Fruit fly (Drosophila melanogaster): ENCODE data around the gene CG31668.

The CG31668 gene

dm6 chr2L:2227316-2227715 lies 21.4 kb upstream of the CG31668 start (continued):
- TF ChIP-seq acj6 (GFP tag; optimal IDR thresholded peaks at IDR 0.05) (peak; percentile 78), svp (GFP tag) (peak; percentile 94), Lpt (GFP tag; optimal IDR thresholded peaks at IDR 0.05) (peak; percentile 60), topi (GFP tag; optimal IDR thresholded peaks at IDR 0.05) (peak; percentile 76), Sox14 (GFP tag; optimal IDR thresholded peaks at IDR 0.05) (peak; percentile 85), Ets21C (GFP tag; optimal IDR thresholded peaks at IDR 0.05) (peak; percentile 68), Ets96B (tag; optimal IDR thresholded peaks at IDR 0.05) (peak; percentile 67), CG6163 (GFP tag; IDR thresholded peaks at IDR 0.05) (peak; percentile 87)

DNA sequence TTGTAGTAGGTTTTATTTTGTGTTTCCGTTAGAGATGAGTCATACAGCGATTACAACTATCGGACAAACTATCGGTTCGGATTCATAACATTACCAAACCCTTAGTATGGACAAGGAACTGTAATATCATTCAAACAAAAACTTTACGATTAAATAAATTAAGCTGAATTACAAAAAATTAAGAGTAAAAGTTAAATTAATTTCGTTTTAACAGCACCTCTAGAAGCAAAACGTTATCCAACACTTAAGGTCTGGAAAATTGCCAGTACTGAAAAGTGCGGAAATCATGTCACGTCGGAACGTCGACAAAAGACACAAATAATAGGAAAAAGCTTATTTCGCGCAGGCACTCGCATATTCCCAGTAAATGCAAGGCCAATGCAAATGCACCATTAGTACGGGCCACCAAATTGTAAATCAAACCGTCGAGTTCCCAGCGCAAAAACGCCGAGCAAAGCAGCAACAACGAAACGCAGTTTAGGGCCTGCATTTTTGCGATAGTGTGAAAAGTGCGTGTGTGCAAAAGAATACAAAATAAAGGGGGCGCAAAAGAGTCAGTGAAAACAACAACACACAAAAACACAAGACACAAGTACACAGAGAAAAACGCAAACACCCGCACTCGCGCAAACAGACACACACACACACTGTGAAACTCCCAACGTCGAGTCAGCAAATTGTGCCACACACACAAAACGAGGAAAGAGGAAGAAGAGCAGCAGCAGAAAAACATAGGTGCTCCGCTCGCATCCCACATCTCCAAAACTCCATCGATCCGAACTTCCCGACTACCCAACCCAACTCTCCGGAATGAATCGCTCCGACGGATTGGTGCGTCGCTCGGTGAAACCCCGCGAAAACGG lies 20.5 kb upstream of the CG31668 start, which contains the start of the genes CG15387 and sau:
Gene CG15387, minus strand, starts transcription at position 36 of the 863 bp plus-strand sequence.
Gene sau, plus strand, starts transcription at position 84 of the 863 bp plus-strand sequence.
- peak; percentile 90 for TF ChIP-seq cyc (GFP tag; optimal IDR thresholded peaks at IDR 0.05)
- TF ChIP-seq OdsH (GFP tag; optimal IDR thresholded peaks at IDR 0.05), result peak; percentile 90
- peak; percentile 82 for TF ChIP-seq achi (GFP tag; optimal IDR thresholded peaks at IDR 0.05)
- peak; percentile 48 for TF ChIP-seq CG11762 (GFP tag; optimal IDR thresholded peaks at IDR 0.05; ENCODE audit: insufficient read depth)
- peak; percentile 90 for TF ChIP-seq acj6 (GFP tag; optimal IDR thresholded peaks at IDR 0.05)
- TF ChIP-seq vri (GFP tag; optimal IDR thresholded peaks at IDR 0.05), result peak; percentile 84
- peak; percentile 27 for TF ChIP-seq Eip93F (GFP tag; optimal IDR thresholded peaks at IDR 0.05)
- peak; percentile 52 for TF ChIP-seq CG1621 (tag; optimal IDR thresholded peaks at IDR 0.05)
- TF ChIP-seq CG16779 (tag; optimal IDR thresholded peaks at IDR 0.05), result peak; percentile 2
- TF ChIP-seq CG6163 (GFP tag; IDR thresholded peaks at IDR 0.05), result peak; percentile 83
- peak; percentile 55 to 84 for TF ChIP-seq salr (GFP tag; optimal IDR thresholded peaks at IDR 0.05)
- peak; percentile 94 for TF ChIP-seq svp (GFP tag)
- TF ChIP-seq Smox (GFP tag; optimal IDR thresholded peaks at IDR 0.05), result peak; percentile 88
- peak; percentile 90 for TF ChIP-seq Met (GFP tag; optimal IDR thresholded peaks at IDR 0.05)
- TF ChIP-seq dac (GFP tag; optimal IDR thresholded peaks at IDR 0.05), result peak; percentile 54
- TF ChIP-seq CG3032 (tag; optimal IDR thresholded peaks at IDR 0.05), result peak; percentile 84
- peak; percentile 75 for TF ChIP-seq CG11902 (GFP tag; optimal IDR thresholded peaks at IDR 0.05)
- peak; percentile 21 for TF ChIP-seq CG4318 (GFP tag; optimal IDR thresholded peaks at IDR 0.05)
- TF ChIP-seq Ets21C (GFP tag; optimal IDR thresholded peaks at IDR 0.05), result peak; percentile 85
- TF ChIP-seq topi (GFP tag; optimal IDR thresholded peaks at IDR 0.05), result peak; percentile 90
- peak; percentile 2 to 79 for TF ChIP-seq ss (GFP tag; optimal IDR thresholded peaks at IDR 0.05)
- peak; percentile 42 for TF ChIP-seq Lpt (GFP tag; optimal IDR thresholded peaks at IDR 0.05)
- TF ChIP-seq Hr39 (GFP tag; optimal IDR thresholded peaks at IDR 0.05), result peak; percentile 93
- TF ChIP-seq CG34406 (GFP tag; optimal IDR thresholded peaks at IDR 0.05), result peak; percentile 81
- peak; percentile 45 for TF ChIP-seq fkh (GFP tag; optimal IDR thresholded peaks at IDR 0.05)
- peak; percentile 79 for TF ChIP-seq Ets96B (tag; optimal IDR thresholded peaks at IDR 0.05)
- peak; percentile 93 for TF ChIP-seq lz (GFP tag; optimal IDR thresholded peaks at IDR 0.05)
- peak; percentile 71 for TF ChIP-seq Sox15 (GFP tag; optimal IDR thresholded peaks at IDR 0.05)
- TF ChIP-seq CG8119 (GFP tag; IDR thresholded peaks at IDR 0.05), result peak; percentile 33; the same call in 1 of the 3 replicates
- TF ChIP-seq CG32006 (GFP tag; optimal IDR thresholded peaks at IDR 0.05), result peak; percentile 69
- TF ChIP-seq pdm3 (GFP tag; optimal IDR thresholded peaks at IDR 0.05), result peak; percentile 91
- peak; percentile 72 for TF ChIP-seq Hr38 (GFP tag; optimal IDR thresholded peaks at IDR 0.05)
- TF ChIP-seq CG11294 (GFP tag; IDR thresholded peaks at IDR 0.05), result peak; percentile 45; the same call in 1 of the 2 replicates
- TF ChIP-seq Eip75B (GFP tag; optimal IDR thresholded peaks at IDR 0.05), result peak; percentile 84
- TF ChIP-seq Blimp-1 (GFP tag; optimal IDR thresholded peaks at IDR 0.05), result peak; percentile 64
- peak; percentile 56 for TF ChIP-seq CG15336 (GFP tag; IDR thresholded peaks at IDR 0.05)
- peak; percentile 57 for TF ChIP-seq CG8319 (GFP tag; optimal IDR thresholded peaks at IDR 0.05)
- peak; percentile 93 for TF ChIP-seq esn (GFP tag; optimal IDR thresholded peaks at IDR 0.05)
- peak; percentile 34 for TF ChIP-seq CG6276 (GFP tag; optimal IDR thresholded peaks at IDR 0.05)
- TF ChIP-seq CG7368 (GFP tag; optimal IDR thresholded peaks at IDR 0.05), result peak; percentile 75
- peak; percentile 68 for TF ChIP-seq Gug (GFP tag; IDR thresholded peaks at IDR 0.05)
- TF ChIP-seq fd85E (GFP tag; optimal IDR thresholded peaks at IDR 0.05), result peak; percentile 59
- peak; percentile 43 for TF ChIP-seq CG9139 (GFP tag; optimal IDR thresholded peaks at IDR 0.05)
- TF ChIP-seq CG10669 (GFP tag; optimal IDR thresholded peaks at IDR 0.05), result peak; percentile 79
- TF ChIP-seq Eip78C (GFP tag), result peak; percentile 95
- TF ChIP-seq CG6854 (GFP tag; optimal IDR thresholded peaks at IDR 0.05), result peak; percentile 39
